Worm (Caenorhabditis elegans) whole organism, late embryonic: Measurements from ENCODE around the gene T19B10.12.

Source experiments
- ama-1 ChIP-seq: fragments of 150-350 bp; optimal IDR thresholded peaks from 2 replicates; lab custom pipeline; 2014
- ceh-30 ChIP-seq: fragments of 150-350 bp; optimal IDR thresholded peaks from 2 replicates; lab custom pipeline; 2014; ENCODE audit warnings: missing biosample characterization, missing genetic modification characterization
- ceh-6 ChIP-seq: fragments of 200-800 bp; sonication (Bioruptor generic); optimal IDR thresholded peaks from 2 replicates; lab custom pipeline; 2018; ENCODE audit warnings: mild to moderate bottlenecking, missing genetic modification characterization, missing compliant biosample characterization
- che-1 ChIP-seq: sonication (generic microtip); optimal IDR thresholded peaks from 2 replicates; lab custom pipeline; 2016; ENCODE audit warnings: mild to moderate bottlenecking, missing genetic modification characterization, missing compliant biosample characterization
- dve-1 ChIP-seq: sonication (generic microtip); optimal IDR thresholded peaks from 2 replicates; lab custom pipeline; 2017; ENCODE audit warnings: antibody characterized with exemption, mild to moderate bottlenecking, missing genetic modification characterization, missing compliant biosample characterization
- hlh-13 ChIP-seq: fragments of 200-800 bp; sonication (Bioruptor generic); optimal IDR thresholded peaks from 2 replicates; lab custom pipeline; 2018; ENCODE audit warnings: mild to moderate bottlenecking, missing genetic modification characterization, missing compliant biosample characterization
- hlh-30 ChIP-seq: sonication (generic microtip); optimal IDR thresholded peaks from 2 replicates; lab custom pipeline; 2017; ENCODE audit warnings: antibody characterized with exemption, missing genetic modification characterization, missing compliant biosample characterization; ENCODE audit not compliant: insufficient read depth
- hlh-8 ChIP-seq: sonication (generic microtip); optimal IDR thresholded peaks from 2 replicates; lab custom pipeline; 2016; ENCODE audit warnings: missing genotype, missing genetic modification characterization, missing compliant biosample characterization
- lim-6 ChIP-seq: sonication (generic microtip); optimal IDR thresholded peaks from 2 replicates; lab custom pipeline; 2016; ENCODE audit warnings: missing genetic modification characterization, missing compliant biosample characterization
- nfya-1 ChIP-seq: sonication (generic microtip); optimal IDR thresholded peaks from 2 replicates; lab custom pipeline; 2017; ENCODE audit warnings: missing genetic modification characterization, mild to moderate bottlenecking, missing compliant biosample characterization, antibody characterized with exemption, moderate library complexity
- pha-2 ChIP-seq: sonication (generic microtip); optimal IDR thresholded peaks from 2 replicates; lab custom pipeline; 2017; ENCODE audit warnings: mild to moderate bottlenecking, missing genetic modification characterization, missing compliant biosample characterization
- pqm-1 ChIP-seq: sonication (generic microtip); optimal IDR thresholded peaks from 2 replicates; lab custom pipeline; 2016; ENCODE audit warnings: missing genetic modification characterization, missing compliant biosample characterization
- pros-1 ChIP-seq: fragments of 150-350 bp; optimal IDR thresholded peaks from 2 replicates; lab custom pipeline; 2014; ENCODE audit warnings: missing biosample characterization, missing genetic modification reagents, missing genetic modification characterization

DNA sequence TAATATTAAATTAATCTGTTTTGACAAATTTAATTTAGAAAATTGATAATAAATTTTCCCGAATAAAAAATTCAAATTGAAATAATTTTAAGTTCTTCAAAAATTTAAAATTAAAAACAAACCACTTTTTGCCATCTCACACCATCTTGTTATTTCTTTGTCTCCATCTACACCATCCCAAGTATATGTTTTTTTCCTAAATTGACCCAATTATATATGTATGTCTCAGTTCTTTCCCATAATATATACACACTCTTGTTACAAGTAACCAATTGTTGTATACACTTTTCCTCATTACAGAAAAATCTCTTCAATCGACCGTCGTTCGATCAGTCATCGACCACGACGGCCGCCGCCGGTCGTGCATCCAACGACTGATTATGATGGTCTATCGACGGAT lies 31.4 kb downstream of the T19B10.12 start, which contains the start of gene gly-20:
- TF ChIP-seq lim-6 (tag; lab: Kevin White, UChicago) (no peak), dve-1 (tag; lab: Kevin White, UChicago) (no peak), nfya-1 (tag; lab: Kevin White, UChicago) (no peak), pqm-1 (tag; lab: Kevin White, UChicago) (no peak), ceh-6 (GFP tag; lab: Kevin White, UChicago) (no peak), hlh-8 (tag; lab: Kevin White, UChicago) (no peak), ceh-30 (tag; lab: Kevin White, UChicago) (no peak), hlh-13 (GFP tag; lab: Kevin White, UChicago) (no peak), ama-1 (lab: Kevin White, UChicago) (no peak), pha-2 (tag; lab: Kevin White, UChicago) (no peak), hlh-30 (tag; lab: Kevin White, UChicago) (no peak), pros-1 (tag; lab: Kevin White, UChicago) (no peak), che-1 (tag; lab: Kevin White, UChicago) (no peak)
